Worm (Caenorhabditis elegans): ENCODE results near the gene dli-1.

DNA sequence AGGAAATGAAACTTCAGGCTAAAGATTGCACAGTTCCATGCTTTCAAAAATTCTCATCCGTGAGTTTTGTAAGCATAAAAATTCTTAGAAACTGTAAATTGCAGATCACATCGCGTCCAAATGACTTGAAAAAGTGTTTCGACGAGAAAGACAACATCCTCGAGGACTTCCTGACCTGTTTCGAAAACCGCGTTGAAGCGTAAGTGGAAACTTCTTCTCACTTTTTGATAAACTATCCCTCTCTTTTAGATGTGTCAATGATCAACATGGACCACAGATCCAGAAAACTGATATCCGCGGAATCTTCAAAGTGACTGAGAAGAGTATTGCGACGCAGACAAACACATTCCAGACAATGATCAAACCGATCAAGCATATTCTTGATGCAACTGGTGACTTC is 17.7 kb downstream of the dli-1 start:
- TF ChIP-seq zag-1 (tag; optimal IDR thresholded peaks at IDR 0.05) (no peak), jun-1 (tag; optimal IDR thresholded peaks at IDR 0.05) (no peak), lin-15B (tag; optimal IDR thresholded peaks at IDR 0.05) (no peak), mdl-1 (tag; optimal IDR thresholded peaks at IDR 0.05) (no peak), nhr-28 (tag; optimal IDR thresholded peaks at IDR 0.05) (no peak), ceh-82 (tag; optimal IDR thresholded peaks at IDR 0.05) (no peak), lsy-2 (tag; optimal IDR thresholded peaks at IDR 0.05) (no peak), nhr-237 (tag; optimal IDR thresholded peaks at IDR 0.05) (no peak), ztf-11 (tag; optimal IDR thresholded peaks at IDR 0.05) (no peak), lin-1 (GFP tag; IDR thresholded peaks at IDR 0.05) (no peak), nhr-11 (tag; optimal IDR thresholded peaks at IDR 0.05) (no peak)

All from whole organism, L4 larva.